Worm (Caenorhabditis elegans) whole organism, young adult: ENCODE measurements around the gene F57A10.4.
A peak's percentile ranks its signal among the peaks of the same experiment; 100 is the strongest.

Experiments
- B0035.1 ChIP-seq: sonication (generic microtip); optimal IDR thresholded peaks from 2 replicates; lab custom pipeline; 2016; ENCODE audit warnings: missing genetic modification characterization, mild to moderate bottlenecking, missing compliant biosample characterization, missing genotype, missing genetic modification reagents
- F23B12.7 ChIP-seq: sonication (generic microtip); optimal IDR thresholded peaks from 2 replicates; lab custom pipeline; 2017; ENCODE audit warnings: missing genetic modification characterization, mild to moderate bottlenecking, missing compliant biosample characterization, antibody characterized with exemption, moderate library complexity; ENCODE audit not compliant: insufficient read depth
- F37B4.10 ChIP-seq: fragments of 200-800 bp; sonication (Bioruptor generic); IDR thresholded peaks from 2 replicates; pipeline ENCODE4 v1.3.6; 2022; ENCODE audit warnings: missing genetic modification characterization, missing compliant biosample characterization
- F39B2.1 ChIP-seq: fragments of 200-800 bp; sonication (Bioruptor generic); IDR thresholded peaks from 2 replicates; pipeline ENCODE4 v1.3.6; 2022; ENCODE audit warnings: missing genetic modification reagents, missing genetic modification characterization, missing compliant biosample characterization
- F52B5.7 ChIP-seq: sonication (generic microtip); optimal IDR thresholded peaks from 2 replicates; lab custom pipeline; 2016; ENCODE audit warnings: mild to moderate bottlenecking, missing genetic modification characterization, missing compliant biosample characterization
- F55B11.4 ChIP-seq: sonication (generic microtip); optimal IDR thresholded peaks from 2 replicates; lab custom pipeline; 2016; ENCODE audit warnings: missing compliant biosample characterization, missing genetic modification characterization, borderline replicate concordance; ENCODE audit not compliant: insufficient read depth
- F57A8.1 ChIP-seq: fragments of 200-800 bp; sonication (Bioruptor generic); optimal IDR thresholded peaks from 2 replicates; lab custom pipeline; 2018; ENCODE audit warnings: mild to moderate bottlenecking, missing genetic modification characterization, moderate library complexity, missing compliant biosample characterization
- K11D2.4 ChIP-seq: fragments of 200-800 bp; sonication (Bioruptor generic); IDR thresholded peaks from 2 replicates; pipeline ENCODE4 v1.3.6; 2022; ENCODE audit warnings: missing genetic modification reagents, missing genetic modification characterization, missing compliant biosample characterization
- ama-1 ChIP-seq, 3 experiments: fragments of 150-350 bp in 1 of 3; sonication (generic microtip) in 2 of 3; optimal IDR thresholded peaks; 2 replicates each; lab custom pipeline; 2014 to 2018; ENCODE audit warnings: missing biosample characterization in 2 of 3, missing genetic modification characterization in 2 of 3, missing genetic modification reagents in 2 of 3
- aptf-3 ChIP-seq: fragments of 200-800 bp; sonication (Bioruptor generic); IDR thresholded peaks from 2 replicates; pipeline ENCODE4 v1.3.6; 2022; ENCODE audit warnings: missing genetic modification characterization, missing compliant biosample characterization
- atf-7 ChIP-seq: sonication (generic microtip); optimal IDR thresholded peaks from 2 replicates; lab custom pipeline; 2017; ENCODE audit warnings: mild to moderate bottlenecking, missing genetic modification characterization, missing compliant biosample characterization
- attf-5 ChIP-seq: fragments of 200-800 bp; sonication (Bioruptor generic); optimal IDR thresholded peaks from 2 replicates; lab custom pipeline; 2018; ENCODE audit warnings: mild to moderate bottlenecking, missing genetic modification characterization, missing compliant biosample characterization
- ceh-100 ChIP-seq: fragments of 200-800 bp; sonication (Bioruptor generic); IDR thresholded peaks from 2 replicates; pipeline ENCODE4 v1.3.6; 2022; ENCODE audit warnings: missing genetic modification reagents, missing genetic modification characterization, missing compliant biosample characterization
- ceh-40 ChIP-seq: fragments of 200-800 bp; sonication (Bioruptor generic); IDR thresholded peaks from 2 replicates; pipeline ENCODE4 v1.3.6; 2022; ENCODE audit warnings: missing genetic modification characterization, missing compliant biosample characterization
- chd-7 ChIP-seq: sonication (generic microtip); optimal IDR thresholded peaks from 2 replicates; lab custom pipeline; 2016; ENCODE audit warnings: mild to moderate bottlenecking, missing genetic modification characterization, moderate library complexity, missing compliant biosample characterization
- die-1 ChIP-seq: sonication (generic microtip); optimal IDR thresholded peaks from 2 replicates; lab custom pipeline; 2016; ENCODE audit warnings: missing genotype, mild to moderate bottlenecking, missing genetic modification characterization, missing compliant biosample characterization
- dpl-1 ChIP-seq: fragments of 150-350 bp; optimal IDR thresholded peaks from 2 replicates; lab custom pipeline; 2014; ENCODE audit warnings: missing biosample characterization, missing genetic modification reagents, missing genetic modification characterization
- egl-44 ChIP-seq: fragments of 200-800 bp; sonication (Bioruptor generic); IDR thresholded peaks from 2 replicates; pipeline ENCODE4 v1.3.6; 2022; ENCODE audit warnings: missing genetic modification reagents, missing genetic modification characterization, missing compliant biosample characterization
- ets-4 ChIP-seq: fragments of 200-800 bp; sonication (Bioruptor generic); optimal IDR thresholded peaks from 2 replicates; lab custom pipeline; 2018; ENCODE audit warnings: mild to moderate bottlenecking, missing genetic modification characterization, missing compliant biosample characterization
- fkh-3 ChIP-seq: sonication (generic microtip); optimal IDR thresholded peaks from 2 replicates; lab custom pipeline; 2016; ENCODE audit warnings: mild to moderate bottlenecking, missing genetic modification characterization, missing compliant biosample characterization
- him-1 ChIP-seq: sonication (generic microtip); optimal IDR thresholded peaks from 2 replicates; lab custom pipeline; 2016; ENCODE audit warnings: missing genotype, missing genetic modification reagents, missing genetic modification characterization, missing compliant biosample characterization
- hlh-12 ChIP-seq: sonication (generic microtip); optimal IDR thresholded peaks from 2 replicates; lab custom pipeline; 2016; ENCODE audit warnings: missing genetic modification characterization, missing compliant biosample characterization
- let-607 ChIP-seq, 2 experiments: fragments of 200-800 bp in 1 of 2; sonication (Bioruptor generic) in 1 of 2; sonication (generic microtip) in 1 of 2; optimal IDR thresholded peaks; 2 replicates each; lab custom pipeline; 2016 to 2018; ENCODE audit warnings: mild to moderate bottlenecking in 2 of 2, missing compliant biosample characterization in 2 of 2, missing genetic modification characterization in 2 of 2, moderate library complexity in 2 of 2, missing genotype in 1 of 2
- lin-26 ChIP-seq: fragments of 200-800 bp; sonication (Bioruptor generic); IDR thresholded peaks from 2 replicates; pipeline ENCODE4 v1.3.6; 2022; ENCODE audit warnings: missing genetic modification reagents, missing genetic modification characterization, missing compliant biosample characterization
- lin-54 ChIP-seq: fragments of 200-800 bp; sonication (Bioruptor generic); optimal IDR thresholded peaks from 2 replicates; lab custom pipeline; 2018; ENCODE audit warnings: mild to moderate bottlenecking, missing genetic modification characterization, missing compliant biosample characterization
- lir-1 ChIP-seq: fragments of 200-800 bp; sonication (Bioruptor generic); conservative IDR thresholded peaks from 2 replicates; pipeline ENCODE4 v1.3.6; 2022; ENCODE audit warnings: missing genetic modification reagents, missing genetic modification characterization, missing compliant biosample characterization
- madf-10 ChIP-seq: sonication (generic microtip); optimal IDR thresholded peaks from 2 replicates; lab custom pipeline; 2016; ENCODE audit warnings: mild to moderate bottlenecking, missing genetic modification characterization, missing compliant biosample characterization
- madf-3 ChIP-seq: fragments of 200-800 bp; sonication (Bioruptor generic); IDR thresholded peaks from 2 replicates; pipeline ENCODE4 v1.3.6; 2022; ENCODE audit warnings: missing genetic modification reagents, missing genetic modification characterization, missing compliant biosample characterization
- madf-6 ChIP-seq: fragments of 200-800 bp; sonication (Bioruptor generic); IDR thresholded peaks from 2 replicates; pipeline ENCODE4 v1.3.6; 2022; ENCODE audit warnings: missing genetic modification reagents, missing genetic modification characterization, missing compliant biosample characterization
- madf-8 ChIP-seq: fragments of 200-800 bp; sonication (Bioruptor generic); conservative IDR thresholded peaks from 2 replicates; pipeline ENCODE4 v1.3.6; 2022; ENCODE audit warnings: missing genetic modification reagents, missing genetic modification characterization, missing compliant biosample characterization
- mcd-1 ChIP-seq: fragments of 200-800 bp; sonication (Bioruptor generic); IDR thresholded peaks from 2 replicates; pipeline ENCODE4 v1.3.6; 2022; ENCODE audit warnings: missing genetic modification reagents, missing genetic modification characterization, missing compliant biosample characterization
- mxl-1 ChIP-seq: sonication (generic microtip); optimal IDR thresholded peaks from 2 replicates; lab custom pipeline; 2016; ENCODE audit warnings: missing genetic modification characterization, missing compliant biosample characterization
- nfya-1 ChIP-seq: sonication (generic microtip); optimal IDR thresholded peaks from 2 replicates; lab custom pipeline; 2017; ENCODE audit warnings: antibody characterized with exemption, missing compliant biosample characterization, missing genetic modification characterization, borderline replicate concordance; ENCODE audit not compliant: insufficient read depth
- nhr-120 ChIP-seq: fragments of 200-800 bp; sonication (Bioruptor generic); IDR thresholded peaks from 2 replicates; pipeline ENCODE4 v1.3.6; 2022; ENCODE audit warnings: missing genetic modification characterization, missing compliant biosample characterization
- pbrm-1 ChIP-seq: fragments of 200-800 bp; sonication (Bioruptor generic); IDR thresholded peaks from 2 replicates; pipeline ENCODE4 v1.3.6; 2022; ENCODE audit warnings: missing genetic modification reagents, missing genetic modification characterization, missing compliant biosample characterization
- rcor-1 ChIP-seq: fragments of 200-800 bp; sonication (Bioruptor generic); IDR thresholded peaks from 2 replicates; pipeline ENCODE4 v1.3.6; 2022; ENCODE audit warnings: missing genetic modification reagents, missing genetic modification characterization, missing compliant biosample characterization
- sea-2 ChIP-seq: fragments of 200-800 bp; sonication (Bioruptor generic); IDR thresholded peaks from 2 replicates; pipeline ENCODE4 v1.3.6; 2022; ENCODE audit warnings: missing genetic modification characterization, missing compliant biosample characterization
- snpc-1.1 ChIP-seq: sonication (generic microtip); optimal IDR thresholded peaks from 2 replicates; lab custom pipeline; 2017; ENCODE audit warnings: missing genetic modification characterization, mild to moderate bottlenecking, missing compliant biosample characterization, antibody characterized with exemption, moderate library complexity, missing genotype, missing genetic modification reagents; ENCODE audit not compliant: insufficient read depth
- snpc-1.3 ChIP-seq: sonication (generic microtip); optimal IDR thresholded peaks from 2 replicates; lab custom pipeline; 2017; ENCODE audit warnings: missing genetic modification characterization, mild to moderate bottlenecking, missing compliant biosample characterization, antibody characterized with exemption, moderate library complexity, missing genotype, missing genetic modification reagents; ENCODE audit not compliant: insufficient read depth
- snpc-3.4 ChIP-seq: sonication (generic microtip); optimal IDR thresholded peaks from 2 replicates; lab custom pipeline; 2017; ENCODE audit warnings: missing genetic modification characterization, mild to moderate bottlenecking, missing compliant biosample characterization, antibody characterized with exemption, moderate library complexity, missing genotype, missing genetic modification reagents
- snpc-4 ChIP-seq, 5 experiments: fragments of 150-350 bp in 1 of 5; sonication (generic microtip) in 4 of 5; optimal IDR thresholded peaks; 2 replicates each; lab custom pipeline; 2014 to 2018; ENCODE audit warnings: missing genetic modification characterization in 5 of 5, missing biosample characterization in 3 of 5, antibody characterized with exemption in 2 of 5, mild to moderate bottlenecking in 2 of 5, missing compliant biosample characterization in 2 of 5, missing genotype in 2 of 5, moderate library complexity in 2 of 5, missing genetic modification reagents in 1 of 5
- somi-1 ChIP-seq: fragments of 200-800 bp; sonication (Bioruptor generic); optimal IDR thresholded peaks from 2 replicates; lab custom pipeline; 2018; ENCODE audit warnings: mild to moderate bottlenecking, missing genetic modification characterization, missing compliant biosample characterization
- tbx-9 ChIP-seq: sonication (generic microtip); optimal IDR thresholded peaks from 2 replicates; lab custom pipeline; 2016; ENCODE audit warnings: borderline replicate concordance, missing genetic modification characterization, inconsistent platforms, missing compliant biosample characterization
- xnd-1 ChIP-seq: sonication (generic microtip); optimal IDR thresholded peaks from 2 replicates; lab custom pipeline; 2016; ENCODE audit warnings: missing genotype, missing genetic modification reagents, missing genetic modification characterization, missing compliant biosample characterization
- zfh-2 ChIP-seq: fragments of 200-800 bp; sonication (Bioruptor generic); conservative IDR thresholded peaks from 2 replicates; pipeline ENCODE4 v1.3.6; 2022; ENCODE audit warnings: missing genetic modification reagents, missing genetic modification characterization, missing compliant biosample characterization
- ztf-25 ChIP-seq: fragments of 200-800 bp; sonication (Bioruptor generic); IDR thresholded peaks from 2 replicates; pipeline ENCODE4 v1.3.6; 2022; ENCODE audit warnings: missing genetic modification reagents, missing genetic modification characterization, missing compliant biosample characterization

The F57A10.4 gene

ce11 chrV:15766122-15766594, 3.1 kb upstream of the F57A10.4 start, which contains the start of the genes haf-3 and F57A10.2 (continued):
- TF ChIP-seq madf-10: peak; percentile 38
- TF ChIP-seq lir-1 (GFP tag; lab: Robert Waterston, UW): peak; percentile 65; the same call in 1 of the 2 replicates
- peak; percentile 46 for TF ChIP-seq snpc-1.1 (tag; lab: Kevin White, UChicago)
- TF ChIP-seq F52B5.7 (tag; lab: Kevin White, UChicago): no peak
- no peak for TF ChIP-seq aptf-3 (GFP tag; lab: Robert Waterston, UW)
- peak; percentile 97 for TF ChIP-seq dpl-1 (GFP tag; lab: Kevin White, UChicago)
- TF ChIP-seq snpc-4 (GFP tag; optimal IDR thresholded peaks at IDR 0.05; lab: Kevin White, UChicago): peak; percentile 36
- TF ChIP-seq snpc-4 (tag; optimal IDR thresholded peaks at IDR 0.05; lab: Kevin White, UChicago): peak; percentile 70 to 86 (median 81)
- peak; percentile 81 for TF ChIP-seq K11D2.4 (GFP tag; lab: Robert Waterston, UW)
- no peak for TF ChIP-seq ceh-40 (GFP tag; lab: Robert Waterston, UW)
- TF ChIP-seq tbx-9 (tag; lab: Kevin White, UChicago): no peak
- TF ChIP-seq let-607 (tag; optimal IDR thresholded peaks at IDR 0.05; lab: Kevin White, UChicago): peak in 1 of 2 experiments; percentile 71
- TF ChIP-seq him-1 (tag; lab: Kevin White, UChicago): peak; percentile 65
- TF ChIP-seq snpc-1.3: peak; percentile 71
- TF ChIP-seq die-1 (tag; lab: Kevin White, UChicago): no peak
- no peak for TF ChIP-seq sea-2 (GFP tag; lab: Robert Waterston, UW)
- peak; percentile 90 for TF ChIP-seq rcor-1 (GFP tag; lab: Robert Waterston, UW)
- TF ChIP-seq F39B2.1 (GFP tag; lab: Robert Waterston, UW): 0 out of 2 replicates have a peak, but pooled peaks have one; percentile 45
- TF ChIP-seq mcd-1 (GFP tag; lab: Robert Waterston, UW): peak; percentile 92
- peak; percentile 50 for TF ChIP-seq attf-5 (GFP tag; lab: Kevin White, UChicago)
- no peak for TF ChIP-seq mxl-1 (tag; lab: Kevin White, UChicago)
- TF ChIP-seq nfya-1 (tag; lab: Kevin White, UChicago): no peak
- peak; percentile 99 for TF ChIP-seq lin-54 (GFP tag; lab: Kevin White, UChicago)
- TF ChIP-seq madf-6: peak; percentile 85
- peak; percentile 83 for TF ChIP-seq snpc-3.4 (tag; lab: Kevin White, UChicago)
- TF ChIP-seq pbrm-1 (GFP tag; lab: Robert Waterston, UW): peak; percentile 92
- TF ChIP-seq nhr-120 (GFP tag; lab: Robert Waterston, UW): no peak
- TF ChIP-seq egl-44 (GFP tag; lab: Robert Waterston, UW): no peak
- TF ChIP-seq ama-1 (optimal IDR thresholded peaks at IDR 0.05; lab: Kevin White, UChicago): no peak
- no peak for TF ChIP-seq ama-1 (GFP tag; optimal IDR thresholded peaks at IDR 0.05; lab: Kevin White, UChicago)
- TF ChIP-seq F37B4.10 (GFP tag; lab: Robert Waterston, UW): no peak
- TF ChIP-seq lin-26 (GFP tag; lab: Robert Waterston, UW): no peak
- peak; percentile 55 for TF ChIP-seq atf-7 (tag; lab: Kevin White, UChicago)
- TF ChIP-seq chd-7 (tag; lab: Kevin White, UChicago): peak; percentile 38
- TF ChIP-seq ceh-100 (GFP tag; lab: Robert Waterston, UW): peak; percentile 86
- no peak for TF ChIP-seq F55B11.4 (tag; lab: Kevin White, UChicago)
- TF ChIP-seq fkh-3 (tag; lab: Kevin White, UChicago): no peak
- TF ChIP-seq F23B12.7: peak; percentile 86
- peak; percentile 56 for TF ChIP-seq xnd-1
- peak; percentile 81; the same call in 1 of the 2 replicates for TF ChIP-seq madf-3 (GFP tag; lab: Robert Waterston, UW)
- TF ChIP-seq F57A8.1: no peak
- no peak for TF ChIP-seq hlh-12
- no peak for TF ChIP-seq zfh-2 (GFP tag; lab: Robert Waterston, UW)
- TF ChIP-seq B0035.1: no peak
- TF ChIP-seq madf-8 (GFP tag; lab: Robert Waterston, UW): peak; percentile 62
- TF ChIP-seq ets-4 (GFP tag; lab: Kevin White, UChicago): no peak
- TF ChIP-seq somi-1: peak; percentile 31
- TF ChIP-seq ztf-25 (GFP tag; lab: Robert Waterston, UW): no peak
